Fruit fly (Drosophila melanogaster) whole organism, prepupa: ENCODE results near the gene CG14543.

ENCODE experiments used
- CG10631 ChIP-seq: fragments of 200-800 bp; sonication (Bioruptor generic); optimal IDR thresholded peaks from 2 replicates; lab custom pipeline; 2016; ENCODE audit warnings: missing biosample characterization, missing genetic modification characterization
- CG10669 ChIP-seq: fragments of 200-800 bp; sonication (Bioruptor generic); optimal IDR thresholded peaks from 3 replicates; lab custom pipeline; 2018; ENCODE audit warnings: missing biosample characterization, mild to moderate bottlenecking, missing genetic modification characterization, moderate library complexity
- CG16779 ChIP-seq: fragments of 200-800 bp; sonication (Bioruptor generic); optimal IDR thresholded peaks from 3 replicates; lab custom pipeline; 2017; ENCODE audit warnings: missing biosample characterization, mild to moderate bottlenecking, missing genetic modification characterization
- CG3032 ChIP-seq: fragments of 200-800 bp; optimal IDR thresholded peaks from 2 replicates; lab custom pipeline; 2019; ENCODE audit warnings: missing biosample characterization, mild to moderate bottlenecking, missing genetic modification characterization, moderate library complexity
- CG34406 ChIP-seq: fragments of 200-800 bp; sonication (Bioruptor generic); optimal IDR thresholded peaks from 3 replicates; lab custom pipeline; 2016; ENCODE audit warnings: missing biosample characterization, missing genetic modification characterization
- CG6163 ChIP-seq: fragments of 200-800 bp; sonication (Bioruptor generic); IDR thresholded peaks from 3 replicates; pipeline ENCODE4 v1.3.6; 2022; ENCODE audit warnings: missing biosample characterization, missing genetic modification characterization
- CG6276 ChIP-seq: fragments of 200-800 bp; sonication (Bioruptor generic); optimal IDR thresholded peaks from 2 replicates; lab custom pipeline; 2017; ENCODE audit warnings: missing biosample characterization, mild to moderate bottlenecking, missing genetic modification characterization
- CG6792 ChIP-seq: fragments of 200-800 bp; sonication (Bioruptor generic); optimal IDR thresholded peaks from 3 replicates; lab custom pipeline; 2016; ENCODE audit warnings: missing biosample characterization, missing genetic modification characterization
- CG6808 ChIP-seq: fragments of 200-800 bp; sonication (Bioruptor generic); optimal IDR thresholded peaks from 3 replicates; lab custom pipeline; 2017; ENCODE audit warnings: missing biosample characterization, missing genetic modification characterization, mild to moderate bottlenecking, moderate library complexity, missing genetic modification reagents
- CG6854 ChIP-seq: fragments of 200-800 bp; sonication (Bioruptor generic); optimal IDR thresholded peaks from 2 replicates; lab custom pipeline; 2017; ENCODE audit warnings: missing biosample characterization, mild to moderate bottlenecking, missing genetic modification characterization
- CG8319 ChIP-seq: fragments of 200-800 bp; sonication (Bioruptor generic); optimal IDR thresholded peaks from 3 replicates; lab custom pipeline; 2016; ENCODE audit warnings: missing biosample characterization, missing genetic modification characterization
- CG9139 ChIP-seq: fragments of 200-800 bp; sonication (Bioruptor generic); optimal IDR thresholded peaks from 3 replicates; lab custom pipeline; 2017; ENCODE audit warnings: missing biosample characterization, mild to moderate bottlenecking, missing genetic modification characterization
- Eip75B ChIP-seq: fragments of 200-800 bp; sonication (Bioruptor generic); optimal IDR thresholded peaks from 3 replicates; lab custom pipeline; 2016; ENCODE audit warnings: missing biosample characterization, missing genetic modification characterization
- Eip78C ChIP-seq: fragments of 200-800 bp; sonication (Bioruptor generic); peaks from one replicate; lab custom pipeline; 2016; ENCODE audit warnings: missing biosample characterization, missing genetic modification characterization
- Ets96B ChIP-seq: fragments of 200-800 bp; optimal IDR thresholded peaks from 2 replicates; lab custom pipeline; 2019; ENCODE audit warnings: missing biosample characterization, mild to moderate bottlenecking, missing genetic modification characterization, moderate library complexity
- Gug ChIP-seq: fragments of 200-800 bp; sonication (Bioruptor generic); IDR thresholded peaks from 2 replicates; pipeline ENCODE4 v1.3.6; 2022; ENCODE audit warnings: missing biosample characterization, missing genetic modification characterization
- Hr38 ChIP-seq: sonication (Bioruptor generic); optimal IDR thresholded peaks from 2 replicates; lab custom pipeline; 2016; ENCODE audit warnings: missing biosample characterization, missing genetic modification characterization
- Hr4 ChIP-seq: fragments of 200-800 bp; sonication (Bioruptor generic); optimal IDR thresholded peaks from 3 replicates; lab custom pipeline; 2016; ENCODE audit warnings: missing biosample characterization, missing genetic modification characterization
- Met ChIP-seq: fragments of 200-800 bp; sonication (Bioruptor generic); optimal IDR thresholded peaks from 3 replicates; lab custom pipeline; 2016; ENCODE audit warnings: missing biosample characterization, missing genetic modification characterization
- Smox ChIP-seq: fragments of 200-800 bp; sonication (Bioruptor generic); optimal IDR thresholded peaks from 3 replicates; lab custom pipeline; 2016; ENCODE audit warnings: missing biosample characterization, missing genetic modification characterization
- Sox102F ChIP-seq: fragments of 200-800 bp; sonication (Bioruptor generic); optimal IDR thresholded peaks from 2 replicates; lab custom pipeline; 2016; ENCODE audit warnings: missing biosample characterization, mild to moderate bottlenecking, missing genetic modification characterization
- Sox15 ChIP-seq: fragments of 200-800 bp; sonication (Bioruptor generic); optimal IDR thresholded peaks from 3 replicates; lab custom pipeline; 2016; ENCODE audit warnings: missing biosample characterization, missing genetic modification characterization
- achi ChIP-seq: fragments of 200-800 bp; sonication (Bioruptor generic); optimal IDR thresholded peaks from 3 replicates; lab custom pipeline; 2016; ENCODE audit warnings: missing biosample characterization, missing genetic modification characterization
- dac ChIP-seq: fragments of 200-800 bp; sonication (Bioruptor generic); optimal IDR thresholded peaks from 2 replicates; lab custom pipeline; 2017; ENCODE audit warnings: missing biosample characterization, mild to moderate bottlenecking, missing genetic modification characterization
- dsx ChIP-seq: fragments of 200-800 bp; optimal IDR thresholded peaks from 3 replicates; lab custom pipeline; 2019; ENCODE audit warnings: missing biosample characterization, mild to moderate bottlenecking, missing genetic modification characterization, moderate library complexity; ENCODE audit not compliant: poor library complexity, severe bottlenecking
- eg ChIP-seq: fragments of 200-800 bp; sonication (Bioruptor generic); IDR thresholded peaks from 3 replicates; pipeline ENCODE4 v1.3.6; 2022; ENCODE audit warnings: missing biosample characterization, missing genetic modification characterization
- esn ChIP-seq: fragments of 200-800 bp; sonication (Bioruptor generic); optimal IDR thresholded peaks from 2 replicates; lab custom pipeline; 2016; ENCODE audit warnings: missing biosample characterization, mild to moderate bottlenecking, missing genetic modification characterization, moderate library complexity
- fkh ChIP-seq: fragments of 200-800 bp; sonication (Bioruptor generic); optimal IDR thresholded peaks from 3 replicates; lab custom pipeline; 2017; ENCODE audit warnings: missing biosample characterization, mild to moderate bottlenecking, missing genetic modification characterization, moderate library complexity
- net ChIP-seq: fragments of 200-800 bp; sonication (Bioruptor generic); optimal IDR thresholded peaks from 3 replicates; lab custom pipeline; 2016; ENCODE audit warnings: missing biosample characterization, missing genetic modification characterization
- pdm3 ChIP-seq: fragments of 200-800 bp; sonication (Bioruptor generic); optimal IDR thresholded peaks from 3 replicates; lab custom pipeline; 2016; ENCODE audit warnings: missing biosample characterization, missing genetic modification characterization
- salr ChIP-seq, 2 experiments: fragments of 200-800 bp; sonication (Bioruptor generic); optimal IDR thresholded peaks; 3 replicates each; lab custom pipeline; 2016 to 2018; ENCODE audit warnings: missing biosample characterization in 2 of 2, missing genetic modification characterization in 2 of 2, mild to moderate bottlenecking in 1 of 2
- svp ChIP-seq: fragments of 200-800 bp; sonication (Bioruptor generic); peaks from one replicate; lab custom pipeline; 2016; ENCODE audit warnings: missing biosample characterization, missing genetic modification characterization
- topi ChIP-seq: fragments of 200-800 bp; sonication (Bioruptor generic); optimal IDR thresholded peaks from 3 replicates; lab custom pipeline; 2016; ENCODE audit warnings: missing biosample characterization, missing genetic modification characterization

CG14543 gene

dm6 chr3R:26012801-26013663 is 43.4 kb upstream of the CG14543 start (continued):
- TF ChIP-seq Hr4 (peak; percentile 6), topi (GFP tag; lab: Kevin White, UChicago) (peak; percentile 28), eg (GFP tag; lab: Robert Waterston, UW) (0 out of 3 replicates have a peak, but pooled peaks have one; percentile 9)

- no peak for TF ChIP-seq svp (GFP tag; lab: Kevin White, UChicago)
- TF ChIP-seq Gug (GFP tag; lab: Robert Waterston, UW) = no peak
- no peak for TF ChIP-seq CG10669 (GFP tag; lab: Kevin White, UChicago)
- TF ChIP-seq Eip75B (GFP tag; lab: Kevin White, UChicago) = no peak
- no peak for TF ChIP-seq achi (GFP tag; lab: Kevin White, UChicago)
Observed at dm6 chr3R:26013664-26013948, 42.8 kb upstream of the CG14543 start.

dm6 chr3R:26014262-26014833 is 42.1 kb upstream of the CG14543 start, which contains the start of gene Kaz-m1:
Gene Kaz-m1, plus strand, starts transcription at chr3R:26014721.
- no peak for TF ChIP-seq CG16779
- TF ChIP-seq Sox102F = no peak
- TF ChIP-seq eg (GFP tag; lab: Robert Waterston, UW) = no peak
- no peak for TF ChIP-seq fkh (GFP tag; lab: Kevin White, UChicago)
- TF ChIP-seq salr (GFP tag; optimal IDR thresholded peaks at IDR 0.05; lab: Kevin White, UChicago) = no peak
- no peak for TF ChIP-seq Met (GFP tag; lab: Kevin White, UChicago)
- TF ChIP-seq CG9139 (GFP tag; lab: Kevin White, UChicago) = no peak
- peak; percentile 27 for TF ChIP-seq Eip78C (GFP tag; lab: Kevin White, UChicago)
- no peak for TF ChIP-seq net
- TF ChIP-seq CG10631 (GFP tag; lab: Kevin White, UChicago) = peak; percentile 28
- TF ChIP-seq CG6163 (GFP tag; lab: Robert Waterston, UW) = no peak
- no peak for TF ChIP-seq Smox (GFP tag; lab: Kevin White, UChicago)
- TF ChIP-seq CG3032 (tag; lab: Kevin White, UChicago) = peak; percentile 29
- TF ChIP-seq esn (GFP tag; lab: Kevin White, UChicago) = no peak
- no peak for TF ChIP-seq CG34406 (GFP tag; lab: Kevin White, UChicago)
- TF ChIP-seq Eip75B (GFP tag; lab: Kevin White, UChicago) = no peak
- TF ChIP-seq Ets96B (tag; lab: Kevin White, UChicago) = peak; percentile 22
- TF ChIP-seq pdm3 (GFP tag; lab: Kevin White, UChicago) = no peak
- TF ChIP-seq CG6808 (GFP tag; lab: Kevin White, UChicago) = no peak
- TF ChIP-seq dsx (GFP tag; lab: Kevin White, UChicago) = peak; percentile 22
- no peak for TF ChIP-seq Sox15
- TF ChIP-seq CG6792 (GFP tag; lab: Kevin White, UChicago) = no peak
- no peak for TF ChIP-seq Hr38

dm6 chr3R:26017294-26017770 is 39.1 kb upstream of the CG14543 start:
- no peak for TF ChIP-seq CG6854 (GFP tag; lab: Kevin White, UChicago)
- no peak for TF ChIP-seq dac (GFP tag; lab: Kevin White, UChicago)
- TF ChIP-seq CG6276 (GFP tag; lab: Kevin White, UChicago) = no peak
- TF ChIP-seq CG8319 (GFP tag; lab: Kevin White, UChicago) = no peak
- TF ChIP-seq Gug (GFP tag; lab: Robert Waterston, UW) = no peak
- no peak for TF ChIP-seq Sox102F
- 0 out of 3 replicates have a peak, but pooled peaks have one; percentile 27 for TF ChIP-seq CG6163 (GFP tag; lab: Robert Waterston, UW)
